Worm (Caenorhabditis elegans): Measurements from ENCODE around the gene uaf-1.

- peak; percentile 49 for TF ChIP-seq zip-2 (tag; optimal IDR thresholded peaks at IDR 0.05)
- no peak for TF ChIP-seq aly-2 (tag; optimal IDR thresholded peaks at IDR 0.05)
- no peak for TF ChIP-seq zag-1 (tag; optimal IDR thresholded peaks at IDR 0.05)
- TF ChIP-seq nhr-77 (tag; optimal IDR thresholded peaks at IDR 0.05), result peak; percentile 97
- TF ChIP-seq aha-1 (tag), result peak; percentile 99
Measured at ce11 chrIII:1080536-1080935, 4.2 kb upstream of the uaf-1 start, which contains the start of the genes rab-18 and kbp-4.

Measured in whole organism, L4 larva.